Fruit fly (Drosophila melanogaster) whole organism, adult: Measurements from ENCODE around the gene CG14309.

Experiments
- CG11617 ChIP-seq: fragments of 200-800 bp; sonication (Bioruptor generic); optimal IDR thresholded peaks from 2 replicates; lab custom pipeline; 2017; ENCODE audit warnings: mild to moderate bottlenecking, missing biosample characterization, missing genetic modification reagents, missing genetic modification characterization
- CG12768 ChIP-seq: fragments of 200-800 bp; sonication (Bioruptor generic); optimal IDR thresholded peaks from 2 replicates; lab custom pipeline; 2017; ENCODE audit warnings: missing biosample characterization, missing genetic modification characterization, mild to moderate bottlenecking, moderate library complexity, missing genetic modification reagents
- CG14711 ChIP-seq: fragments of 200-800 bp; sonication (Bioruptor generic); optimal IDR thresholded peaks from 2 replicates; lab custom pipeline; 2018; ENCODE audit warnings: missing biosample characterization, mild to moderate bottlenecking, missing genetic modification characterization, moderate library complexity
- CG1620 ChIP-seq: fragments of 200-800 bp; sonication (Bioruptor generic); optimal IDR thresholded peaks from 2 replicates; lab custom pipeline; 2016; ENCODE audit warnings: missing biosample characterization, missing genetic modification characterization
- CG33017 ChIP-seq: fragments of 200-800 bp; sonication (Bioruptor generic); optimal IDR thresholded peaks from 2 replicates; lab custom pipeline; 2018; ENCODE audit warnings: missing biosample characterization, mild to moderate bottlenecking, missing genetic modification characterization, moderate library complexity
- CG5204 ChIP-seq: fragments of 200-800 bp; sonication (Bioruptor generic); optimal IDR thresholded peaks from 2 replicates; lab custom pipeline; 2016; ENCODE audit warnings: missing biosample characterization, missing genetic modification characterization
- CG7045 ChIP-seq: fragments of 200-800 bp; sonication (Bioruptor generic); optimal IDR thresholded peaks from 2 replicates; lab custom pipeline; 2017; ENCODE audit warnings: missing biosample characterization, mild to moderate bottlenecking, missing genetic modification characterization
- CG7101 ChIP-seq: fragments of 200-800 bp; sonication (Bioruptor generic); optimal IDR thresholded peaks from 2 replicates; lab custom pipeline; 2018; ENCODE audit warnings: missing biosample characterization, mild to moderate bottlenecking, missing genetic modification characterization, moderate library complexity
- Clk ChIP-seq: fragments of 200-800 bp; sonication (Bioruptor generic); optimal IDR thresholded peaks from 2 replicates; lab custom pipeline; 2017; ENCODE audit warnings: missing biosample characterization, missing genetic modification characterization
- Crg-1 ChIP-seq: fragments of 200-800 bp; sonication (Bioruptor generic); optimal IDR thresholded peaks from 2 replicates; lab custom pipeline; 2016; ENCODE audit warnings: missing biosample characterization, missing genetic modification characterization
- Hr96 ChIP-seq: fragments of 200-800 bp; sonication (Bioruptor generic); optimal IDR thresholded peaks from 2 replicates; lab custom pipeline; 2016; ENCODE audit warnings: missing biosample characterization, missing genetic modification characterization
- Mnt ChIP-seq: fragments of 200-800 bp; sonication (Bioruptor generic); optimal IDR thresholded peaks from 2 replicates; lab custom pipeline; 2016; ENCODE audit warnings: missing biosample characterization, mild to moderate bottlenecking, missing genetic modification characterization
- bab1 ChIP-seq: fragments of 200-800 bp; sonication (Bioruptor generic); optimal IDR thresholded peaks from 3 replicates; lab custom pipeline; 2019; ENCODE audit warnings: missing biosample characterization, mild to moderate bottlenecking, missing genetic modification characterization, moderate library complexity
- cic ChIP-seq: fragments of 200-800 bp; sonication (Bioruptor generic); optimal IDR thresholded peaks from 2 replicates; lab custom pipeline; 2017; ENCODE audit warnings: missing biosample characterization, mild to moderate bottlenecking, missing genetic modification characterization, moderate library complexity
- cnc ChIP-seq, 2 experiments: fragments of >200 bp; optimal IDR thresholded peaks; 2 replicates each; lab custom pipeline; 2017
- kay ChIP-seq: fragments of 200-800 bp; sonication (Bioruptor generic); peaks from one replicate; lab custom pipeline; 2016; ENCODE audit warnings: missing biosample characterization, missing genetic modification characterization, borderline replicate concordance
- ovo ChIP-seq: fragments of 200-800 bp; sonication (Bioruptor generic); optimal IDR thresholded peaks from 2 replicates; lab custom pipeline; 2016; ENCODE audit warnings: missing biosample characterization, missing genetic modification characterization
- pad ChIP-seq: fragments of 200-800 bp; sonication (Bioruptor generic); optimal IDR thresholded peaks from 3 replicates; lab custom pipeline; 2017; ENCODE audit warnings: missing biosample characterization, missing genetic modification characterization, mild to moderate bottlenecking, moderate library complexity, missing genetic modification reagents
- tj ChIP-seq: fragments of 200-800 bp; sonication (Bioruptor generic); optimal IDR thresholded peaks from 3 replicates; lab custom pipeline; 2017; ENCODE audit warnings: missing biosample characterization, mild to moderate bottlenecking, missing genetic modification characterization, moderate library complexity
- toe ChIP-seq: fragments of 200-800 bp; sonication (Bioruptor generic); optimal IDR thresholded peaks from 2 replicates; lab custom pipeline; 2016; ENCODE audit warnings: missing biosample characterization, missing genetic modification characterization

The CG14309 gene

DNA sequence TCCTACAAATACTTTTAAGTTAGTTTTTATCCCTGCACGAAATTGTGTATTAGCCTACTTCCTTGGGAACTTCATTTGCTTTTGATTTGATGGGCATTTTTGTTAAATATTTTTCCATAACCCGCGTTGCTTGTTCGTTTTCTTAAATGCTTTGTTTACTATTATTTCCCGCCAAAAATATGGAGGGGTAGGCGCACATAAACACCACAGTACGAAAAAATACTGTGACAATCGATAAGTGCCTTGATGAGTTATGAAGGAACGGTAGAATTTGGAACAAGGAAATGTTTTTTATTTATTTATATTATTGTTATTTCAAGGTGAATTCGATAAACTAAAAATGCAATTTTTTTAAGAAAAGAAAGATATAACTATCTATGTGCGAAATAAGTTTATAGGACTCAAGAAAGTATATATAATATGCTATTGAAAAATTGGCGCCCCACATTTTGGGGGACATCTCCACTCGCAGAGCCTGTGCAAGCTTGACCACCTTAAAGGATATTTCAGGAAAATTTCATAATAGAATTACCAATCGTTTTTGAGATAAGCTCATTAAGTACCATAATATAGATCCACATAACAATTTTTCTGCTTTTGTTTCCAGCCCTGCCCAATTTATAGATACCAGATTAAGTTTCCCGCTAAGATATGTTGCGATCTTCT, 18.8 kb downstream of the CG14309 start, which contains the start of the genes WRNexo and Nup43:
WRNexo (minus strand) TSS at position 185 of the 666 bp plus-strand sequence.
Nup43 (plus strand) TSS at position 661 of the 666 bp plus-strand sequence.
- TF ChIP-seq cic = no peak
- no peak for TF ChIP-seq CG7101
- no peak for TF ChIP-seq CG11617 (GFP tag; lab: Kevin White, UChicago)
- TF ChIP-seq bab1 (GFP tag; lab: Kevin White, UChicago) = peak; percentile 26
- peak; percentile 18 for TF ChIP-seq CG7045 (GFP tag; lab: Kevin White, UChicago)
- TF ChIP-seq Mnt (GFP tag; lab: Kevin White, UChicago) = no peak
- no peak for TF ChIP-seq Crg-1 (GFP tag; lab: Kevin White, UChicago)
- TF ChIP-seq tj (GFP tag; lab: Kevin White, UChicago) = no peak
- no peak for TF ChIP-seq CG33017 (tag; lab: Kevin White, UChicago)
- TF ChIP-seq cnc (optimal IDR thresholded peaks at IDR 0.05; lab: Kevin White, UChicago) = no peak
- peak; percentile 32 for TF ChIP-seq Hr96 (GFP tag; lab: Kevin White, UChicago)
- peak; percentile 34 for TF ChIP-seq CG5204 (GFP tag; lab: Kevin White, UChicago)
- no peak for TF ChIP-seq CG1620 (GFP tag; lab: Kevin White, UChicago)
- no peak for TF ChIP-seq CG12768 (GFP tag; lab: Kevin White, UChicago)
- TF ChIP-seq kay (GFP tag; lab: Kevin White, UChicago) = no peak
- TF ChIP-seq ovo = no peak
- peak; percentile 35 for TF ChIP-seq toe (GFP tag; lab: Kevin White, UChicago)
- no peak for TF ChIP-seq CG14711 (tag; lab: Kevin White, UChicago)
- TF ChIP-seq Clk (GFP tag; lab: Kevin White, UChicago) = no peak
- TF ChIP-seq pad (GFP tag; lab: Kevin White, UChicago) = peak; percentile 96

DNA sequence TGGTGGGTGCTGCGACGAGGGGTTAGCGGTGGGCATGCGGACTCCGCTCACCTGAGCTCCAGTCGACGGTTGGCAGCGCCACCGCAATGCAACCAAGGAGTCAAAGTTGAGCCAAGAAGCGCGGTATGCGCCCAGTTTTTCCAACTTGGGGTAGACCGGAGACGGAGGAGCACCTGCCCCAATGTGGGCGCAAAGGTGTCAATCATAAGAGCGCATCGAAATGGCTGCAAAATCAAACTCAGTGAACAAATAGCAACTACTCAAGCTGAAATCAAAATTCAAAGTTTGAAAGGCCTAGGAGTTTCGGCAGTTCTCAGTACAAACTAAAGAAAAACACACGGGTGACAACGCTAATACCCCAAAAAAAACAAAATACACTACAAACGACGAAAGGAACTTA, 23.2 kb downstream of the CG14309 start, which contains the start of gene hmw:
hmw (plus strand) TSS at position 301 of the 400 bp plus-strand sequence.
- TF ChIP-seq CG1620 (GFP tag; lab: Kevin White, UChicago) = no peak
- no peak for TF ChIP-seq kay (GFP tag; lab: Kevin White, UChicago)
- no peak for TF ChIP-seq CG7045 (GFP tag; lab: Kevin White, UChicago)
- TF ChIP-seq CG7101 = no peak
- TF ChIP-seq ovo = no peak
- TF ChIP-seq CG14711 (tag; lab: Kevin White, UChicago) = no peak
- TF ChIP-seq bab1 (GFP tag; lab: Kevin White, UChicago) = no peak
- no peak for TF ChIP-seq Crg-1 (GFP tag; lab: Kevin White, UChicago)
- TF ChIP-seq cic = no peak
- no peak for TF ChIP-seq CG5204 (GFP tag; lab: Kevin White, UChicago)
- no peak for TF ChIP-seq CG33017 (tag; lab: Kevin White, UChicago)
- TF ChIP-seq CG11617 (GFP tag; lab: Kevin White, UChicago) = no peak
- TF ChIP-seq Mnt (GFP tag; lab: Kevin White, UChicago) = no peak
- TF ChIP-seq CG12768 (GFP tag; lab: Kevin White, UChicago) = no peak
- no peak for TF ChIP-seq Hr96 (GFP tag; lab: Kevin White, UChicago)

DNA sequence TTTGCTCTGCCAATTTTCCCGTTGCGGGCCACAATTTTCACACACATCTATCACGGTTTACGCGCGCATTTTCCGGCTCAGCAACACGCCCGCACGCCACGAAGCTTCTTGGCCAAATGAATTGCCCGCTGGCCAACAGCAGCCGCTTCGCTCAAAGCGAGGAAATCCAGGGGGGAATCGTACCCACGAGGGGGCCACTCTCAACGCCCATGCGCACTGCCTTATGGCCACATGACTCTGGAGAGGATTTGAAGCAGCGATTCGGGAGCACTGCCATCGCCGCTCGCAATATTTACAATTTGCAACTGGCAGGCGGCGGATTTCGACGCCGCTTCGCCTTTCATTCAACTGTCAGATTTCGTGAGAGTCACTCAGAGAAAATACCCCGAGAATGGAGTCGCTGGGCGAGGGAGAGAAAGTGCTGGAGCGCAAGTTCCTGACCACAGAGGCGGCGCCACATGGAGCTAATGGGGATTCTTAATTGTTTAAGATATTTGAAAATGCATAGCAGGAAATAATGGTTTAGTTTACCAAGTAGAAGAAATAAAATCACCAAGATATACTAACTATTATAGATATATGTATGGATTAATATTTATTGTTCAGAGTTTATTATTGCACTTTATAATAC, 24.1 kb downstream of the CG14309 start, which contains the start of gene CG15803:
CG15803 (minus strand) TSS at position 99 of the 631 bp plus-strand sequence.
- TF ChIP-seq Hr96 (GFP tag; lab: Kevin White, UChicago) = no peak
- no peak for TF ChIP-seq CG1620 (GFP tag; lab: Kevin White, UChicago)
- peak; percentile 28 for TF ChIP-seq CG7045 (GFP tag; lab: Kevin White, UChicago)
- no peak for TF ChIP-seq CG5204 (GFP tag; lab: Kevin White, UChicago)
- TF ChIP-seq Mnt (GFP tag; lab: Kevin White, UChicago) = peak; percentile 2

DNA sequence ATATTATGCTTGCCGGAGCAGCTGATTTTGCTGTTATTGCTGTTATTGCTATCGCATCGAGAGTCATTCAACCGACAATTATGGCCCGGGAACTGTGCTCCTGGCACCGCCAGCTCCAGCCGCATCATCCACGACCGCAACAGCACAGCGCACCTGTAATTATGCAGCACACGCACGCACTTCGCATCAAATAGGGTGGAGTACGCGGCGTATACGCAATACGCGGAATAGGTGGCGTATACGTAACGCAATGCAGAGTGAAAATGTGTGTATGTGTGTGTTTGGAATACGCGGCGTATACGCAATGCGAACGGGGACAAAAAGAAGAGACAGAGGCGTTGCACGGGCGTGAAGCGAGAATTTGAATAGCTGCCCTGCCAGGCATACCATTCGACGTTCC, 29.1 kb downstream of the CG14309 start:
- no peak for TF ChIP-seq CG1620 (GFP tag; lab: Kevin White, UChicago)
- TF ChIP-seq Clk (GFP tag; lab: Kevin White, UChicago) = no peak
- no peak for TF ChIP-seq CG33017 (tag; lab: Kevin White, UChicago)
- no peak for TF ChIP-seq CG14711 (tag; lab: Kevin White, UChicago)
- no peak for TF ChIP-seq cic

DNA sequence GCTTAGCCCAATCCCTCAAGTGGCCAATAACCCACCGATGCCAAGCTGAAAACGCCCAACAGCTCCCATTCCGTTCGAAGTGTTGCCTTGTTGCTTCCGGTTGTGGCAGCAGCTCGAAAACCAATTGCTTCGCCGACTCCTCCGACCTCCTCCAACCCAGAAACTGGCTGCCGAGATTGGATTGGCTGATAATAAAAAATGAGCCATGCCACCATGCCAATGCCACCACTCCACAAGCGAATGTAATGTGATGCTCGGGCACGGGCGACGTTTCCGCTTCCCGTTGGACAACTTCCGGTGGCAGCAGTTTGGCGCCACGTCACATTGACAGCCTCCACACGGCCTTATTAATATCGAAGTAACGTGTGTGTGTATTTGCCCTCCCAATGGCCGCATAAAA, 46.4 kb downstream of the CG14309 start:
- TF ChIP-seq CG7101 (no peak), Hr96 (GFP tag; lab: Kevin White, UChicago) (no peak), CG5204 (GFP tag; lab: Kevin White, UChicago) (no peak)
